Worm (Caenorhabditis elegans) whole organism, L2 larva: ENCODE results near the gene inx-18.

Experiments
- C34F6.9 ChIP-seq: fragments of 150-350 bp; optimal IDR thresholded peaks from 2 replicates; lab custom pipeline; 2014; ENCODE audit warnings: missing biosample characterization, missing genetic modification characterization
- F13H6.1 ChIP-seq: sonication (generic microtip); optimal IDR thresholded peaks from 2 replicates; lab custom pipeline; 2016; ENCODE audit warnings: missing genetic modification characterization, missing compliant biosample characterization
- Y55F3AM.14 ChIP-seq: fragments of 200-800 bp; sonication (Bioruptor generic); optimal IDR thresholded peaks from 2 replicates; lab custom pipeline; 2018; ENCODE audit warnings: mild to moderate bottlenecking, missing genetic modification characterization, missing compliant biosample characterization
- ZK546.5 ChIP-seq: sonication (generic microtip); optimal IDR thresholded peaks from 2 replicates; lab custom pipeline; 2017; ENCODE audit warnings: missing biosample characterization, missing genetic modification characterization
- aly-2 ChIP-seq: fragments of 150-350 bp; optimal IDR thresholded peaks from 2 replicates; lab custom pipeline; 2014; ENCODE audit warnings: missing biosample characterization, missing genetic modification characterization
- ama-1 ChIP-seq: fragments of 150-350 bp; optimal IDR thresholded peaks from 2 replicates; lab custom pipeline; 2018; ENCODE audit warnings: inconsistent platforms
- blmp-1 ChIP-seq: sonication (generic microtip); optimal IDR thresholded peaks from 2 replicates; lab custom pipeline; 2017; ENCODE audit warnings: missing genetic modification characterization, mild to moderate bottlenecking, missing compliant biosample characterization, antibody characterized with exemption, moderate library complexity; ENCODE audit not compliant: insufficient read depth
- ceh-82 ChIP-seq: fragments of 150-350 bp; optimal IDR thresholded peaks from 2 replicates; lab custom pipeline; 2014; ENCODE audit warnings: missing biosample characterization, missing genetic modification characterization
- dmd-4 ChIP-seq: sonication (generic microtip); optimal IDR thresholded peaks from 2 replicates; lab custom pipeline; 2017; ENCODE audit warnings: missing biosample characterization, missing genetic modification characterization
- egl-27 ChIP-seq: sonication (generic microtip); optimal IDR thresholded peaks from 3 replicates; lab custom pipeline; 2017; ENCODE audit warnings: missing biosample characterization, missing genetic modification reagents, missing genetic modification characterization
- elt-1 ChIP-seq: fragments of 150-350 bp; optimal IDR thresholded peaks from 2 replicates; lab custom pipeline; 2014; ENCODE audit warnings: missing biosample characterization, missing genetic modification characterization
- elt-3 ChIP-seq: sonication (generic microtip); optimal IDR thresholded peaks from 2 replicates; lab custom pipeline; 2017; ENCODE audit warnings: missing biosample characterization, missing genetic modification characterization
- fos-1 ChIP-seq: fragments of 150-350 bp; optimal IDR thresholded peaks from 2 replicates; lab custom pipeline; 2014; ENCODE audit warnings: missing biosample characterization, missing genetic modification characterization
- lin-11 ChIP-seq: fragments of 150-350 bp; sonication (generic microtip); optimal IDR thresholded peaks from 2 replicates; lab custom pipeline; 2014; ENCODE audit warnings: missing biosample characterization, missing genetic modification characterization, inconsistent platforms, mixed read lengths
- lin-13 ChIP-seq: fragments of 150-350 bp; optimal IDR thresholded peaks from 2 replicates; lab custom pipeline; 2014; ENCODE audit warnings: missing biosample characterization, missing genetic modification reagents, missing genetic modification characterization
- lsy-2 ChIP-seq, 2 experiments: fragments of 150-350 bp in 1 of 2; sonication (generic microtip) in 1 of 2; optimal IDR thresholded peaks; 2 replicates each; lab custom pipeline; 2014 to 2017; ENCODE audit warnings: missing biosample characterization in 2 of 2, missing genetic modification characterization in 2 of 2
- mab-5 ChIP-seq: fragments of 150-350 bp; optimal IDR thresholded peaks from 2 replicates; lab custom pipeline; 2014; ENCODE audit warnings: missing biosample characterization, missing genetic modification characterization
- nhr-10 ChIP-seq: sonication (generic microtip); optimal IDR thresholded peaks from 2 replicates; lab custom pipeline; 2017; ENCODE audit warnings: missing biosample characterization, missing genetic modification characterization
- nhr-12 ChIP-seq: fragments of 150-350 bp; optimal IDR thresholded peaks from 2 replicates; lab custom pipeline; 2014; ENCODE audit warnings: missing biosample characterization, missing genetic modification characterization
- nhr-129 ChIP-seq: fragments of 150-350 bp; optimal IDR thresholded peaks from 2 replicates; lab custom pipeline; 2014; ENCODE audit warnings: missing biosample characterization, missing genetic modification characterization
- nhr-21 ChIP-seq: fragments of 150-350 bp; optimal IDR thresholded peaks from 2 replicates; lab custom pipeline; 2014; ENCODE audit warnings: missing biosample characterization, missing genetic modification characterization
- nhr-23 ChIP-seq: fragments of 150-350 bp; optimal IDR thresholded peaks from 2 replicates; lab custom pipeline; 2014; ENCODE audit warnings: missing biosample characterization, missing genetic modification reagents, missing genetic modification characterization
- nhr-237 ChIP-seq: fragments of 150-350 bp; optimal IDR thresholded peaks from 2 replicates; lab custom pipeline; 2014; ENCODE audit warnings: missing biosample characterization, missing genetic modification characterization
- nhr-25 ChIP-seq: fragments of 150-350 bp; sonication (generic microtip); optimal IDR thresholded peaks from 3 replicates; lab custom pipeline; 2014; ENCODE audit warnings: missing biosample characterization, missing genetic modification characterization
- nhr-6 ChIP-seq: fragments of 150-350 bp; optimal IDR thresholded peaks from 2 replicates; lab custom pipeline; 2014; ENCODE audit warnings: missing biosample characterization, missing genetic modification characterization
- nhr-77 ChIP-seq: fragments of 150-350 bp; optimal IDR thresholded peaks from 2 replicates; lab custom pipeline; 2014; ENCODE audit warnings: missing biosample characterization, missing genetic modification characterization
- peb-1 ChIP-seq: fragments of 150-350 bp; optimal IDR thresholded peaks from 2 replicates; lab custom pipeline; 2014; ENCODE audit warnings: missing biosample characterization, missing genetic modification characterization
- sem-4 ChIP-seq: fragments of 150-350 bp; optimal IDR thresholded peaks from 2 replicates; lab custom pipeline; 2014; ENCODE audit warnings: missing biosample characterization, missing genetic modification reagents, missing genetic modification characterization
- skn-1 ChIP-seq: sonication (generic microtip); optimal IDR thresholded peaks from 2 replicates; lab custom pipeline; 2017; ENCODE audit warnings: missing biosample characterization, missing genetic modification characterization
- sma-9 ChIP-seq, 2 experiments: fragments of 150-350 bp in 1 of 2; sonication (generic microtip) in 1 of 2; optimal IDR thresholded peaks; 2 replicates each; lab custom pipeline; 2014 to 2016; ENCODE audit warnings: missing genetic modification characterization in 2 of 2, mild to moderate bottlenecking in 1 of 2, missing biosample characterization in 1 of 2, missing compliant biosample characterization in 1 of 2, missing genetic modification reagents in 1 of 2, moderate library complexity in 1 of 2
- snpc-4 ChIP-seq: fragments of 150-350 bp; optimal IDR thresholded peaks from 2 replicates; lab custom pipeline; 2014; ENCODE audit warnings: missing biosample characterization, missing genetic modification characterization
- unc-55 ChIP-seq: fragments of 150-350 bp; sonication (generic microtip); optimal IDR thresholded peaks from 3 replicates; lab custom pipeline; 2014; ENCODE audit warnings: missing biosample characterization, missing genetic modification reagents, missing genetic modification characterization
- zag-1 ChIP-seq: fragments of 150-350 bp; optimal IDR thresholded peaks from 2 replicates; lab custom pipeline; 2014; ENCODE audit warnings: missing biosample characterization, missing genetic modification characterization
- ztf-11 ChIP-seq: sonication (generic microtip); optimal IDR thresholded peaks from 2 replicates; lab custom pipeline; 2017; ENCODE audit warnings: missing biosample characterization, missing genetic modification characterization
- ztf-4 ChIP-seq: fragments of 150-350 bp; optimal IDR thresholded peaks from 2 replicates; lab custom pipeline; 2014; ENCODE audit warnings: missing biosample characterization, missing genetic modification characterization

The inx-18 gene

ce11 chrIV:563417-563816 lies 42.7 kb upstream of the inx-18 start:
- no peak for TF ChIP-seq C34F6.9
- TF ChIP-seq nhr-237: no peak
- TF ChIP-seq ztf-4: no peak
- no peak for TF ChIP-seq elt-3
- no peak for TF ChIP-seq blmp-1 (tag; lab: Kevin White, UChicago)
- TF ChIP-seq nhr-25: no peak
- no peak for TF ChIP-seq aly-2 (tag; lab: Kevin White, UChicago)
- TF ChIP-seq unc-55 (GFP tag; lab: Kevin White, UChicago): no peak
- TF ChIP-seq ceh-82 (tag; lab: Kevin White, UChicago): no peak
- no peak for TF ChIP-seq nhr-6
- no peak for TF ChIP-seq sem-4
- TF ChIP-seq ZK546.5 (tag; lab: Kevin White, UChicago): no peak
- TF ChIP-seq dmd-4 (tag; lab: Kevin White, UChicago): no peak
- TF ChIP-seq lin-11 (tag; lab: Kevin White, UChicago): no peak
- no peak for TF ChIP-seq Y55F3AM.14
- no peak for TF ChIP-seq sma-9 (GFP tag; optimal IDR thresholded peaks at IDR 0.05; lab: Kevin White, UChicago)
- no peak for TF ChIP-seq sma-9 (tag; optimal IDR thresholded peaks at IDR 0.05; lab: Kevin White, UChicago)
- TF ChIP-seq mab-5 (tag; lab: Kevin White, UChicago): no peak
- TF ChIP-seq peb-1 (tag; lab: Kevin White, UChicago): no peak
- TF ChIP-seq lsy-2 (tag; optimal IDR thresholded peaks at IDR 0.05; lab: Kevin White, UChicago): no peak
- TF ChIP-seq egl-27 (tag; lab: Kevin White, UChicago): no peak

ce11 chrIV:564000-564399 lies 42.2 kb upstream of the inx-18 start:
- TF ChIP-seq lsy-2 (tag; optimal IDR thresholded peaks at IDR 0.05; lab: Kevin White, UChicago) (no peak), lin-13 (GFP tag; lab: Kevin White, UChicago) (no peak), F13H6.1 (tag; lab: Kevin White, UChicago) (no peak), ztf-11 (tag; lab: Kevin White, UChicago) (no peak), ceh-82 (tag; lab: Kevin White, UChicago) (no peak), unc-55 (GFP tag; lab: Kevin White, UChicago) (no peak), skn-1 (tag; lab: Kevin White, UChicago) (no peak), zag-1 (tag; lab: Kevin White, UChicago) (no peak), aly-2 (tag; lab: Kevin White, UChicago) (no peak), elt-1 (tag; lab: Kevin White, UChicago) (no peak), nhr-12 (no peak), snpc-4 (tag; lab: Kevin White, UChicago) (no peak), nhr-77 (tag; lab: Kevin White, UChicago) (no peak), ama-1 (lab: Kevin White, UChicago) (no peak), nhr-23 (tag; lab: Kevin White, UChicago) (no peak)
- TF ChIP-seq, all 48 proteins: peak for 0

- no peak for TF ChIP-seq ama-1 (lab: Kevin White, UChicago)
Observed at ce11 chrIV:570799-571300, 35.3 kb upstream of the inx-18 start, which contains the start of gene F56A11.5. Gene F56A11.5 (minus strand): TSS chrIV:570849.

- TF ChIP-seq nhr-129 (tag; lab: Kevin White, UChicago) (peak; percentile 11), nhr-25 (no peak), nhr-21 (tag; lab: Kevin White, UChicago) (no peak), lsy-2 (tag; optimal IDR thresholded peaks at IDR 0.05; lab: Kevin White, UChicago) (no peak), unc-55 (GFP tag; lab: Kevin White, UChicago) (peak; percentile 29), skn-1 (tag; lab: Kevin White, UChicago) (no peak), fos-1 (tag; lab: Kevin White, UChicago) (peak; percentile 47), ama-1 (lab: Kevin White, UChicago) (no peak), nhr-10 (tag; lab: Kevin White, UChicago) (no peak), elt-1 (tag; lab: Kevin White, UChicago) (no peak), nhr-6 (no peak), F13H6.1 (tag; lab: Kevin White, UChicago) (no peak), ZK546.5 (tag; lab: Kevin White, UChicago) (no peak)
- TF ChIP-seq, all 48 proteins: peak for 3
Observed at ce11 chrIV:572487-572886, 33.7 kb upstream of the inx-18 start, which contains the start of gene gex-2. Gene gex-2 (plus strand): TSS chrIV:572769.
